Worm (Caenorhabditis elegans): ENCODE data around the gene sre-16.

DNA sequence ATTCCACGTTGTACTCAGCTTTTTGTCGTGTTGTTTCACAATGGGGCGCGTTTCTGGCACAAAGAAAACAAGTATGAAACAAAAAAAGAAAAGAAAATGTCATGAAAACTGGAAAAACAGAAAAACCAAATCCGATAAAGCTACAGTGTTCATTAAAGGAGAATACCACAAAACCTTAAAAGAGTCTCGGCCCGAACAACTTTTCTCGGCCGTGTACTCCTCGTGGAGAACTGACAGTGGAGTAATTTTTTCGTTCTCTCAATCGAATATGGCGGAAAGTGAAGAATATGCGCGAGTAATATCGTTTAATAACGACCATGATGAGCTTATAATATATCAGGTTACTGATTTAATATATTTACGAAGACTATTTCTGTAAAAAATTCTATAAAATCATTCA is 42.6 kb upstream of the sre-16 start, which contains the start of the genes tag-335 and vkmt-1:
- TF ChIP-seq unc-39 (tag; optimal IDR thresholded peaks at IDR 0.05) (no peak), lsy-2 (tag; optimal IDR thresholded peaks at IDR 0.05) (no peak), blmp-1 (tag; optimal IDR thresholded peaks at IDR 0.05) (no peak), ceh-83 (GFP tag; optimal IDR thresholded peaks at IDR 0.05) (no peak), mab-5 (tag; optimal IDR thresholded peaks at IDR 0.05) (no peak), nhr-76 (tag; optimal IDR thresholded peaks at IDR 0.05) (no peak), mep-1 (tag; optimal IDR thresholded peaks at IDR 0.05) (no peak), elt-3 (tag; optimal IDR thresholded peaks at IDR 0.05) (no peak), pha-4 (tag; optimal IDR thresholded peaks at IDR 0.05) (no peak), unc-120 (tag; optimal IDR thresholded peaks at IDR 0.05; ENCODE audit: poor library complexity, severe bottlenecking) (no peak), ceh-43 (GFP tag; optimal IDR thresholded peaks at IDR 0.05) (no peak)

Measured in whole organism, mixed stage, embryonic.